Worm (Caenorhabditis elegans) whole organism, L4/young adult: ENCODE measurements around the gene snf-11.

Experiments
- W03F9.2 ChIP-seq: fragments of 150-350 bp; optimal IDR thresholded peaks from 2 replicates; lab custom pipeline; 2014; ENCODE audit warnings: missing biosample characterization, missing genetic modification characterization
- him-1 ChIP-seq: sonication (generic microtip); optimal IDR thresholded peaks from 2 replicates; lab custom pipeline; 2016; ENCODE audit warnings: missing genotype, missing genetic modification reagents, missing genetic modification characterization, missing compliant biosample characterization

ce11 chrV:11334193-11334592 lies 25.9 kb upstream of the snf-11 start, which contains the start of gene T02E9.6:
- TF ChIP-seq him-1 (tag; lab: Kevin White, UChicago) (no peak), W03F9.2 (tag; lab: Kevin White, UChicago) (no peak)
